Worm (Caenorhabditis elegans): ENCODE data around the gene K02D3.2.

Gene K02D3.2

ce11 chrX:13700642-13701233 lies 11.1 kb downstream of the K02D3.2 start (continued):
- TF ChIP-seq nhr-42 (GFP tag; IDR thresholded peaks at IDR 0.05) (peak; percentile 99), skn-1 (tag; optimal IDR thresholded peaks at IDR 0.05) (peak; percentile 85), hmg-1.1 (GFP tag; IDR thresholded peaks at IDR 0.05) (peak; percentile 100), nhr-11 (tag; optimal IDR thresholded peaks at IDR 0.05) (peak; percentile 99), daf-8 (GFP tag; IDR thresholded peaks at IDR 0.05) (peak; percentile 89; the same call in 1 of the 2 replicates), R02D3.7 (tag; optimal IDR thresholded peaks at IDR 0.05) (peak; percentile 28), lin-38 (GFP tag; IDR thresholded peaks at IDR 0.05) (peak; percentile 91), lin-1 (GFP tag; IDR thresholded peaks at IDR 0.05) (peak; percentile 87), dmd-6 (GFP tag; IDR thresholded peaks at IDR 0.05) (peak; percentile 99)

ce11 chrX:13697520-13697919 lies 14.3 kb downstream of the K02D3.2 start:
- no peak for TF ChIP-seq F44E2.7 (GFP tag; IDR thresholded peaks at IDR 0.05)
- 0 out of 2 replicates have a peak, but pooled peaks have one; percentile 20 for TF ChIP-seq dmd-9 (GFP tag; IDR thresholded peaks at IDR 0.05)
- no peak for TF ChIP-seq daf-8 (GFP tag; IDR thresholded peaks at IDR 0.05)
- no peak for TF ChIP-seq hlh-11 (tag; optimal IDR thresholded peaks at IDR 0.05)
- TF ChIP-seq Y75B8A.6 (GFP tag; IDR thresholded peaks at IDR 0.05) = no peak
- TF ChIP-seq lin-13 (GFP tag; optimal IDR thresholded peaks at IDR 0.05) = no peak

ce11 chrX:13696152-13696551 lies 15.7 kb downstream of the K02D3.2 start:
- TF ChIP-seq unc-62 (GFP tag; optimal IDR thresholded peaks at IDR 0.05 in 1 of 2) = peak in 1 of 2 experiments; percentile 55
- TF ChIP-seq unc-62 (tag; optimal IDR thresholded peaks at IDR 0.05) = no peak
- no peak for TF ChIP-seq vab-7 (GFP tag; IDR thresholded peaks at IDR 0.05)

- TF ChIP-seq nhr-6 (tag; optimal IDR thresholded peaks at IDR 0.05) (no peak), snpc-4 (tag; optimal IDR thresholded peaks at IDR 0.05) (peak; percentile 52)
These were observed 21.5 kb downstream of the K02D3.2 start for ce11 chrX:13690333-13690732.

ce11 chrX:13687655-13688054 lies 24.2 kb downstream of the K02D3.2 start, which contains the start of gene adm-2:
TSS of gene adm-2 (plus strand) at chrX:13687955.
- TF ChIP-seq egl-43 (GFP tag; IDR thresholded peaks at IDR 0.05) (no peak), nhr-6 (tag; optimal IDR thresholded peaks at IDR 0.05) (no peak), dve-1 (tag; optimal IDR thresholded peaks at IDR 0.05; ENCODE audit: insufficient read depth) (no peak), daf-19 (GFP tag; conservative IDR thresholded peaks at IDR 0.05) (no peak), daf-16 (GFP tag; optimal IDR thresholded peaks at IDR 0.05) (no peak), daf-16 (tag; optimal IDR thresholded peaks at IDR 0.05) (peak; percentile 39), dmd-8 (GFP tag; IDR thresholded peaks at IDR 0.05) (no peak)

ce11 chrX:13687111-13687512 lies 24.7 kb downstream of the K02D3.2 start:
- TF ChIP-seq F37D6.2 (tag; optimal IDR thresholded peaks at IDR 0.05) (peak; percentile 43), nhr-25 (tag; optimal IDR thresholded peaks at IDR 0.05; ENCODE audit: borderline replicate concordance, insufficient read depth) (peak; percentile 7), lsy-2 (tag; optimal IDR thresholded peaks at IDR 0.05) (peak in 1 of 2 experiments; percentile 43), hmg-1.1 (GFP tag; IDR thresholded peaks at IDR 0.05) (peak; percentile 83), nhr-10 (tag; optimal IDR thresholded peaks at IDR 0.05) (no peak), hif-1 (tag; optimal IDR thresholded peaks at IDR 0.05) (peak in 1 of 2 experiments; percentile 17), nhr-42 (GFP tag; IDR thresholded peaks at IDR 0.05) (no peak), dmd-9 (GFP tag; IDR thresholded peaks at IDR 0.05) (no peak), zag-1 (tag; optimal IDR thresholded peaks at IDR 0.05) (peak; percentile 7), jun-1 (tag; optimal IDR thresholded peaks at IDR 0.05) (peak; percentile 6), rbr-2 (tag; optimal IDR thresholded peaks at IDR 0.05) (peak; percentile 76), tra-1 (GFP tag; IDR thresholded peaks at IDR 0.05) (peak; percentile 27; the same call in 1 of the 2 replicates), T20F7.1 (GFP tag; optimal IDR thresholded peaks at IDR 0.05) (no peak), nhr-77 (tag; optimal IDR thresholded peaks at IDR 0.05) (no peak), daf-16 (GFP tag; optimal IDR thresholded peaks at IDR 0.05) (no peak), daf-16 (tag; optimal IDR thresholded peaks at IDR 0.05) (peak; percentile 27), fkh-10 (GFP tag; optimal IDR thresholded peaks at IDR 0.05) (peak; percentile 14), nhr-102 (tag; optimal IDR thresholded peaks at IDR 0.05) (peak; percentile 22), F10B5.3 (tag; optimal IDR thresholded peaks at IDR 0.05) (peak; percentile 59), hlh-11 (tag; optimal IDR thresholded peaks at IDR 0.05) (peak; percentile 73), nhr-28 (tag; optimal IDR thresholded peaks at IDR 0.05) (peak; percentile 10), snpc-1.2 (GFP tag; IDR thresholded peaks at IDR 0.05) (no peak), T26A8.4 (GFP tag; IDR thresholded peaks at IDR 0.05) (peak; percentile 55; the same call in 1 of the 2 replicates)

Data from whole organism, L4 larva.